Worm (Caenorhabditis elegans): ENCODE measurements around the gene F13A2.10.

DNA sequence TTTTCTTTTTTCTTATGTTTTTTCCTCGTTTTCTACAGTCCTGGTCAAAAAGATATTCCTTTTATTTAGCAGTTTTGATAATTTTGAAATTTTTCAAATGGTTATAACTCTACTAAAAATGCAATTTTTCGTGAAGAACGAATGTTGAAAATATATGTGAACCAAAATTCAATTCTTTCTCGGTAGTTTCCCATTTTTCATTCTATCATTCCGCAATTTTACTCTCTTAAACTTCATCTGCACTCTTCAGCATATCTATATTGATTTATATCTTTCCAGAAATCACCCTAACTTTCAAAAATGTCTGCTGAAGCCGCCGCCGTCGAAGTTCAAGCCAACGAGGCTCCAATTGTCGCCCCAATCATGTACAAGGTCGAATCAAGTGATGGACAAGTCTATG, 36.1 kb upstream of the F13A2.10 start, which contains the start of gene skr-7:
- TF ChIP-seq mef-2 (tag; optimal IDR thresholded peaks at IDR 0.05) (no peak), nhr-47 (tag; optimal IDR thresholded peaks at IDR 0.05) (no peak), egl-27 (tag; optimal IDR thresholded peaks at IDR 0.05) (no peak), skn-1 (tag; optimal IDR thresholded peaks at IDR 0.05) (no peak), lin-14 (GFP tag; optimal IDR thresholded peaks at IDR 0.05) (no peak), fkh-10 (GFP tag; optimal IDR thresholded peaks at IDR 0.05) (no peak), lin-39 (tag; optimal IDR thresholded peaks at IDR 0.05) (no peak), mep-1 (tag; optimal IDR thresholded peaks at IDR 0.05) (no peak), irx-1 (tag; optimal IDR thresholded peaks at IDR 0.05) (no peak), nhr-28 (tag; optimal IDR thresholded peaks at IDR 0.05) (no peak), nhr-11 (tag; optimal IDR thresholded peaks at IDR 0.05) (no peak), ztf-4 (tag; optimal IDR thresholded peaks at IDR 0.05) (no peak), ztf-11 (tag; optimal IDR thresholded peaks at IDR 0.05) (no peak)
